Fruit fly (Drosophila melanogaster) whole organism, embryonic: ENCODE measurements around the gene CG11396.

ENCODE experiments used
- Atf6 ChIP-seq: fragments of 200-800 bp; sonication (Bioruptor generic); IDR thresholded peaks from 2 replicates; pipeline ENCODE4 v1.3.6; 2022; ENCODE audit warnings: missing biosample characterization, missing genetic modification characterization
- Bgb ChIP-seq: fragments of 200-800 bp; sonication (Bioruptor generic); IDR thresholded peaks from 2 replicates; pipeline ENCODE4 v1.3.6; 2022; ENCODE audit warnings: missing biosample characterization, missing genetic modification characterization; ENCODE audit not compliant: partially characterized antibody
- Bteb2 ChIP-seq: fragments of 200-800 bp; sonication (Bioruptor generic); optimal IDR thresholded peaks from 2 replicates; lab custom pipeline; 2016; ENCODE audit warnings: missing biosample characterization, missing genetic modification characterization
- C15 ChIP-seq: fragments of 200-800 bp; sonication (Bioruptor generic); IDR thresholded peaks from 3 replicates; pipeline ENCODE4 v1.3.6; 2022; ENCODE audit warnings: missing biosample characterization, missing genetic modification characterization
- CG11398 ChIP-seq: fragments of 200-800 bp; sonication (Bioruptor generic); optimal IDR thresholded peaks from 2 replicates; lab custom pipeline; 2016; ENCODE audit warnings: missing biosample characterization, missing genetic modification characterization
- CG12104 ChIP-seq: fragments of 200-800 bp; sonication (Bioruptor generic); optimal IDR thresholded peaks from 3 replicates; lab custom pipeline; 2016; ENCODE audit warnings: missing biosample characterization, missing genetic modification characterization
- CG12236 ChIP-seq: fragments of 200-800 bp; sonication (Bioruptor generic); optimal IDR thresholded peaks from 2 replicates; lab custom pipeline; 2016; ENCODE audit warnings: missing biosample characterization, missing genetic modification characterization
- CG15696 ChIP-seq: fragments of 200-800 bp; sonication (Bioruptor generic); optimal IDR thresholded peaks from 2 replicates; lab custom pipeline; 2019; ENCODE audit warnings: missing biosample characterization, mild to moderate bottlenecking, missing genetic modification characterization, moderate library complexity
- CG17186 ChIP-seq: fragments of 200-800 bp; sonication (Bioruptor generic); optimal IDR thresholded peaks from 3 replicates; lab custom pipeline; 2017; ENCODE audit warnings: missing biosample characterization, missing genetic modification reagents, missing genetic modification characterization
- CG17829 ChIP-seq: fragments of 200-800 bp; optimal IDR thresholded peaks from 2 replicates; lab custom pipeline; 2019; ENCODE audit warnings: missing biosample characterization, mild to moderate bottlenecking, missing genetic modification characterization, moderate library complexity
- CG2712 ChIP-seq: fragments of 200-800 bp; optimal IDR thresholded peaks from 3 replicates; lab custom pipeline; 2019; ENCODE audit warnings: missing biosample characterization, mild to moderate bottlenecking, missing genetic modification characterization, moderate library complexity
- CG2889 ChIP-seq: fragments of 200-800 bp; sonication (Bioruptor generic); IDR thresholded peaks from 3 replicates; pipeline ENCODE4 v1.3.6; 2022; ENCODE audit warnings: missing biosample characterization, missing genetic modification characterization
- CG3065 ChIP-seq: fragments of 200-800 bp; sonication (Bioruptor generic); optimal IDR thresholded peaks from 2 replicates; lab custom pipeline; 2016; ENCODE audit warnings: missing biosample characterization, missing genetic modification characterization
- CG3163 ChIP-seq: fragments of 200-800 bp; sonication (Bioruptor generic); optimal IDR thresholded peaks from 3 replicates; lab custom pipeline; 2016; ENCODE audit warnings: missing biosample characterization, missing genetic modification characterization
- CG33213 ChIP-seq: fragments of 200-800 bp; sonication (Bioruptor generic); optimal IDR thresholded peaks from 3 replicates; lab custom pipeline; 2016; ENCODE audit warnings: missing biosample characterization, missing genetic modification characterization
- CG42726 ChIP-seq: fragments of 200-800 bp; sonication (Bioruptor generic); IDR thresholded peaks from 2 replicates; pipeline ENCODE4 v1.3.6; 2022; ENCODE audit warnings: missing biosample characterization, missing genetic modification characterization; ENCODE audit not compliant: partially characterized antibody
- CG4360 ChIP-seq: fragments of 200-800 bp; sonication (Bioruptor generic); IDR thresholded peaks from 2 replicates; pipeline ENCODE4 v1.3.6; 2022; ENCODE audit warnings: missing biosample characterization, missing genetic modification characterization
- CG4730 ChIP-seq: fragments of 200-800 bp; sonication (Bioruptor generic); IDR thresholded peaks from 2 replicates; pipeline ENCODE4 v1.3.6; 2022; ENCODE audit warnings: missing biosample characterization, missing genetic modification characterization
- CG4854 ChIP-seq: fragments of 200-800 bp; sonication (Bioruptor generic); optimal IDR thresholded peaks from 2 replicates; lab custom pipeline; 2016; ENCODE audit warnings: missing biosample characterization, missing genetic modification characterization, inconsistent platforms
- CG6683 ChIP-seq: fragments of 200-800 bp; sonication (Bioruptor generic); optimal IDR thresholded peaks from 2 replicates; lab custom pipeline; 2017; ENCODE audit warnings: missing biosample characterization, mild to moderate bottlenecking, missing genetic modification characterization, missing genetic modification reagents
- CG6765 ChIP-seq: fragments of 200-800 bp; sonication (Bioruptor generic); optimal IDR thresholded peaks from 3 replicates; lab custom pipeline; 2017; ENCODE audit warnings: missing biosample characterization, mild to moderate bottlenecking, missing genetic modification characterization
- CG7556 ChIP-seq: fragments of 200-800 bp; sonication (Bioruptor generic); optimal IDR thresholded peaks from 2 replicates; lab custom pipeline; 2017; ENCODE audit warnings: missing biosample characterization, mild to moderate bottlenecking, missing genetic modification characterization
- CHES-1-like ChIP-seq: fragments of 200-800 bp; sonication (Bioruptor generic); optimal IDR thresholded peaks from 2 replicates; lab custom pipeline; 2016; ENCODE audit warnings: missing biosample characterization, missing genetic modification characterization
- CkIIα-i1 ChIP-seq: fragments of 200-800 bp; sonication (Bioruptor generic); IDR thresholded peaks from 2 replicates; pipeline ENCODE4 v1.3.6; 2022; ENCODE audit warnings: missing biosample characterization, missing genetic modification characterization
- Dip2 ChIP-seq: fragments of 200-800 bp; sonication (Bioruptor generic); IDR thresholded peaks from 2 replicates; pipeline ENCODE4 v1.3.6; 2022; ENCODE audit warnings: missing biosample characterization, missing genetic modification characterization
- Drgx ChIP-seq: fragments of 200-800 bp; sonication (Bioruptor generic); IDR thresholded peaks from 2 replicates; pipeline ENCODE4 v1.3.6; 2022; ENCODE audit warnings: missing biosample characterization, missing genetic modification characterization
- E2f1 ChIP-seq: fragments of 200-800 bp; sonication (Bioruptor generic); IDR thresholded peaks from 2 replicates; pipeline ENCODE4 v1.3.6; 2022; ENCODE audit warnings: missing biosample characterization, missing genetic modification characterization
- E2f2 ChIP-seq: fragments of 200-800 bp; sonication (Bioruptor generic); IDR thresholded peaks from 2 replicates; pipeline ENCODE4 v1.3.6; 2022; ENCODE audit warnings: missing biosample characterization, missing genetic modification characterization
- Ets97D ChIP-seq: fragments of 200-800 bp; sonication (Bioruptor generic); optimal IDR thresholded peaks from 3 replicates; lab custom pipeline; 2016; ENCODE audit warnings: missing biosample characterization, missing genetic modification characterization
- Jarid2 ChIP-seq: fragments of 200-800 bp; sonication (Bioruptor generic); optimal IDR thresholded peaks from 3 replicates; lab custom pipeline; 2017; ENCODE audit warnings: mild to moderate bottlenecking, missing biosample characterization, missing genetic modification reagents, missing genetic modification characterization
- Rfx ChIP-seq: fragments of 200-800 bp; sonication (Bioruptor generic); IDR thresholded peaks from 2 replicates; pipeline ENCODE4 v1.3.6; 2022; ENCODE audit warnings: missing biosample characterization, missing genetic modification characterization
- Usf ChIP-seq: fragments of 200-800 bp; sonication (Bioruptor generic); optimal IDR thresholded peaks from 2 replicates; lab custom pipeline; 2017; ENCODE audit warnings: missing genotype, missing biosample characterization, missing genetic modification characterization
- aop ChIP-seq: fragments of 200-800 bp; sonication (Bioruptor generic); IDR thresholded peaks from 2 replicates; pipeline ENCODE4 v1.3.6; 2022; ENCODE audit warnings: missing biosample characterization, missing genetic modification characterization
- cg ChIP-seq: fragments of 200-800 bp; sonication (Bioruptor generic); optimal IDR thresholded peaks from 3 replicates; lab custom pipeline; 2019; ENCODE audit warnings: missing biosample characterization, mild to moderate bottlenecking, missing genetic modification characterization, moderate library complexity
- crc ChIP-seq: fragments of 200-800 bp; sonication (Bioruptor generic); optimal IDR thresholded peaks from 2 replicates; lab custom pipeline; 2016; ENCODE audit warnings: missing biosample characterization, missing genetic modification characterization
- crol ChIP-seq: fragments of 200-800 bp; sonication (Bioruptor generic); IDR thresholded peaks from 2 replicates; pipeline ENCODE4 v1.3.6; 2022; ENCODE audit warnings: missing biosample characterization, missing genetic modification characterization
- disco-r ChIP-seq: fragments of 200-800 bp; sonication (Bioruptor generic); optimal IDR thresholded peaks from 2 replicates; lab custom pipeline; 2016; ENCODE audit warnings: missing biosample characterization, missing genetic modification characterization
- dm ChIP-seq: fragments of 200-800 bp; sonication (Bioruptor generic); optimal IDR thresholded peaks from 3 replicates; lab custom pipeline; 2016; ENCODE audit warnings: missing biosample characterization, missing genetic modification characterization
- eve ChIP-seq, 2 experiments: fragments of >200 bp; optimal IDR thresholded peaks; 2 replicates each; lab custom pipeline; 2017; ENCODE audit warnings: missing biosample characterization in 2 of 2, missing genetic modification characterization in 2 of 2
- gcm2 ChIP-seq: fragments of 200-800 bp; sonication (Bioruptor generic); optimal IDR thresholded peaks from 2 replicates; lab custom pipeline; 2016; ENCODE audit warnings: missing biosample characterization, missing genetic modification characterization
- her ChIP-seq: fragments of 200-800 bp; sonication (Bioruptor generic); optimal IDR thresholded peaks from 2 replicates; lab custom pipeline; 2016; ENCODE audit warnings: missing biosample characterization, missing genetic modification characterization
- klu ChIP-seq: fragments of 200-800 bp; sonication (Bioruptor generic); IDR thresholded peaks from 2 replicates; pipeline ENCODE4 v1.3.6; 2022; ENCODE audit warnings: missing biosample characterization, missing genetic modification characterization
- lab ChIP-seq: fragments of 200-800 bp; sonication (Bioruptor generic); optimal IDR thresholded peaks from 3 replicates; lab custom pipeline; 2017; ENCODE audit warnings: missing biosample characterization, missing genetic modification characterization, mild to moderate bottlenecking, moderate library complexity, missing genetic modification reagents
- mld ChIP-seq: fragments of 200-800 bp; sonication (Bioruptor generic); IDR thresholded peaks from 3 replicates; pipeline ENCODE4 v1.3.6; 2022; ENCODE audit warnings: missing biosample characterization, missing genetic modification characterization; ENCODE audit not compliant: partially characterized antibody
- sd ChIP-seq: fragments of 200-800 bp; sonication (Bioruptor generic); optimal IDR thresholded peaks from 3 replicates; lab custom pipeline; 2018; ENCODE audit warnings: missing biosample characterization, mild to moderate bottlenecking, missing genetic modification characterization, moderate library complexity
- shn ChIP-seq: fragments of 200-800 bp; sonication (Bioruptor generic); optimal IDR thresholded peaks from 3 replicates; lab custom pipeline; 2016; ENCODE audit warnings: missing biosample characterization, missing genetic modification characterization
- sim ChIP-seq: fragments of 200-800 bp; sonication (Bioruptor generic); IDR thresholded peaks from 2 replicates; pipeline ENCODE4 v1.3.6; 2022; ENCODE audit warnings: missing biosample characterization, missing genetic modification characterization
- tio ChIP-seq: fragments of 200-800 bp; sonication (Bioruptor generic); optimal IDR thresholded peaks from 2 replicates; lab custom pipeline; 2017; ENCODE audit warnings: missing biosample characterization, missing genetic modification characterization, inconsistent platforms
- twi ChIP-seq: fragments of 200-800 bp; optimal IDR thresholded peaks from 2 replicates; lab custom pipeline; 2019; ENCODE audit warnings: missing biosample characterization, mild to moderate bottlenecking, missing genetic modification characterization, moderate library complexity
- usp ChIP-seq: fragments of >200 bp; optimal IDR thresholded peaks from 2 replicates; lab custom pipeline; 2017; ENCODE audit warnings: missing biosample characterization, missing genetic modification characterization

CG11396 gene

DNA sequence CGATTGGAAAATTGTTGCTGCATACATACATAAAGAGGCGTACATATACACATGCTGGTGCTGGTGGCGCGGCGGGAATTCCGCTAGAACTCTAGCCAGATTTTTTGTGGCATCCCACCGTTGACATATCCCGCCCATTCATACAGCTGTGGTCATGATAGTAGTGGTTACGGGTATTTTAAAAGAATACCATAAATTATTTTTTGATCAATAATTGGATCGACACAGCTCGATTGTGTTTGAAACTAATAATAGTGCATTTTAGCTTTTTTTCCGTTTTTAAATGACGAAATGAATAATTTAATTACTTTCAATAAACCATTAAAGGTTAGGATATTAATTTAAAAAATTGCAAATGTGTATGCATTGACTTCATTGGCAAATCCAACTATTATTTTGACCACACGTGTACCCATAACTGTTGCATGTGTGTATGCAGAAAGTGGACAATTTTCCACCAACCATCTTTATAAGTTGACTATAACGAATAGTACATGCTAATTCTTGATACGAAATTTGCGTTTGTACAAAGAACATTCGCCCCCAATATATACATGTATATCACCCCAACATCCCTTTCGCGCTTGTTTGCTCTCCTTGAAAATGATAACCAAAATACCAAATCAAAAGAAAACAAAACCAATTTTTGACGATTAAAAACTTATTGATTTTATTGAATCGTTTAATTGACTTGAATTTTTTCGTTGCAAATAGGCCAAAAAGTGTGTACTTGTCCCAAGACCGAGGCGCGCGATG lies 15.9 kb downstream of the CG11396 start (continued):
- peak; percentile 88 for TF ChIP-seq lab (GFP tag; lab: Kevin White, UChicago)
- peak; percentile 82 for TF ChIP-seq CG3065 (GFP tag; lab: Kevin White, UChicago)
- peak; percentile 87 for TF ChIP-seq Rfx (GFP tag; lab: Robert Waterston, UW)
- peak; percentile 66 for TF ChIP-seq CG4854 (GFP tag; lab: Kevin White, UChicago)
- no peak for TF ChIP-seq Dip2 (GFP tag; lab: Robert Waterston, UW)
- peak; percentile 41 for TF ChIP-seq shn (GFP tag; lab: Kevin White, UChicago)
- peak; percentile 74 for TF ChIP-seq cg (GFP tag; lab: Kevin White, UChicago)
- peak; percentile 82 for TF ChIP-seq CG7556 (GFP tag; lab: Kevin White, UChicago)
- no peak for TF ChIP-seq eve (GFP tag; optimal IDR thresholded peaks at IDR 0.05; lab: Kevin White, UChicago)
- TF ChIP-seq tio (GFP tag; lab: Kevin White, UChicago), result peak; percentile 71
- TF ChIP-seq crc (GFP tag; lab: Kevin White, UChicago), result no peak
- TF ChIP-seq klu, result peak; percentile 53; the same call in 1 of the 2 replicates
- no peak for TF ChIP-seq aop (GFP tag; lab: Robert Waterston, UW)
- peak; percentile 12 for TF ChIP-seq CG15696 (tag; lab: Kevin White, UChicago)
- peak; percentile 99 for TF ChIP-seq sd (tag; lab: Kevin White, UChicago)
- TF ChIP-seq C15, result 0 out of 3 replicates have a peak, but pooled peaks have one; percentile 38
- no peak for TF ChIP-seq CG42726 (GFP tag; lab: Robert Waterston, UW)
- TF ChIP-seq CG6683 (GFP tag; lab: Kevin White, UChicago), result peak; percentile 72
- TF ChIP-seq CG3163 (GFP tag; lab: Kevin White, UChicago), result peak; percentile 35
- peak; percentile 49 for TF ChIP-seq disco-r
- TF ChIP-seq CG33213 (GFP tag; lab: Kevin White, UChicago), result peak; percentile 63
- TF ChIP-seq gcm2 (GFP tag; lab: Kevin White, UChicago), result peak; percentile 70
- peak; percentile 51; the same call in 1 of the 2 replicates for TF ChIP-seq CG4360
- no peak for TF ChIP-seq Bgb
- TF ChIP-seq usp (GFP tag; lab: Kevin White, UChicago), result no peak
- peak; percentile 85 for TF ChIP-seq CG17829 (tag; lab: Kevin White, UChicago)
- TF ChIP-seq E2f2 (GFP tag; lab: Robert Waterston, UW), result peak; percentile 58
- peak; percentile 84 for TF ChIP-seq CG2712
- peak; percentile 58; the same call in 1 of the 2 replicates for TF ChIP-seq sim
- peak; percentile 38 for TF ChIP-seq twi (tag; lab: Kevin White, UChicago)
- peak; percentile 42 for TF ChIP-seq CG6765 (GFP tag; lab: Kevin White, UChicago)
- no peak for TF ChIP-seq crol (GFP tag; lab: Robert Waterston, UW)
- peak; percentile 24 for TF ChIP-seq Ets97D (GFP tag; lab: Kevin White, UChicago)
- peak; percentile 86 for TF ChIP-seq E2f1 (GFP tag; lab: Robert Waterston, UW)
- peak; percentile 80 for TF ChIP-seq Atf6 (GFP tag; lab: Robert Waterston, UW)
- TF ChIP-seq CG12104 (GFP tag; lab: Kevin White, UChicago), result peak; percentile 77
- peak; percentile 87 for TF ChIP-seq Drgx (GFP tag; lab: Robert Waterston, UW)
- peak; percentile 23 for TF ChIP-seq Jarid2 (GFP tag; lab: Kevin White, UChicago)
- peak; percentile 45 for TF ChIP-seq CG12236
- no peak for TF ChIP-seq CkIIα-i1
- TF ChIP-seq dm (GFP tag; lab: Kevin White, UChicago), result no peak
- peak; percentile 70 for TF ChIP-seq CG11398 (GFP tag; lab: Kevin White, UChicago)
- TF ChIP-seq Usf (GFP tag; lab: Kevin White, UChicago), result peak; percentile 40
- TF ChIP-seq CHES-1-like (GFP tag; lab: Kevin White, UChicago), result peak; percentile 73
- peak; percentile 50 for TF ChIP-seq Bteb2 (GFP tag; lab: Kevin White, UChicago)
- peak; percentile 36 for TF ChIP-seq CG17186 (GFP tag; lab: Kevin White, UChicago)
- peak; percentile 38 for TF ChIP-seq her (GFP tag; lab: Kevin White, UChicago)
- peak; percentile 57; the same call in 1 of the 2 replicates for TF ChIP-seq CG4730 (GFP tag; lab: Robert Waterston, UW)
- TF ChIP-seq CG2889 (GFP tag; lab: Robert Waterston, UW), result 0 out of 3 replicates have a peak, but pooled peaks have one; percentile 47
- TF ChIP-seq mld (GFP tag; lab: Robert Waterston, UW), result no peak
